Fruit fly (Drosophila melanogaster) S2 (cell line): Measurements from ENCODE around the gene sowah.
A peak's percentile ranks its signal among the peaks of the same experiment; 100 is the strongest.

ENCODE experiments used
- CG8478 ChIP-seq: fragments of >200 bp; optimal IDR thresholded peaks from 2 replicates; lab custom pipeline; 2018
- CTCF ChIP-seq, 2 experiments: fragments of >200 bp; optimal IDR thresholded peaks; 2 replicates each; lab custom pipeline; 2018

DNA sequence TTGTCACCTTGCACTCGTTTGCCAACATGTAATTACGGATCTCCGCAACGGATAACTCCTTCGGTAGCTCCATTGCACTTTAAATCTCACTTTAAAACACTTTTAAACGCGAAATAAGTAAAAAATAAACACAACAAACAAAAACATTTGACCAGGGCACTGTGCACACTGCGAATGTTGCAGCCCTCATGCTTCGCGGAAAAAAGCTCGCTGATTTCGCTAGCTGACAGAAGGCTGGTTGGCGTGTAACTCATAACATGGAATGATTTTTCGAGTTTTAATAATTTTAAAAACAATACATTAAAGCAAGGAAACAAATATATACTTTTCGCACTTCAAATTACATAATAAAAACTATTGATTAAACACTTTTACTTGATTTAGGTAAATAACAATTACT is at the start of gene sowah:
- TF ChIP-seq CTCF (optimal IDR thresholded peaks at IDR 0.05; lab: Kevin White, UChicago) (peak in 1 of 2 experiments; percentile 39), CG8478 (lab: Kevin White, UChicago) (no peak)
